Fruit fly (Drosophila melanogaster) whole organism, embryonic: ENCODE data around the gene CG33941.

Experiments
- Atf-2 ChIP-seq: fragments of 200-800 bp; sonication (Bioruptor generic); optimal IDR thresholded peaks from 2 replicates; lab custom pipeline; 2016; ENCODE audit warnings: missing biosample characterization, missing genetic modification characterization
- Bgb ChIP-seq: fragments of 200-800 bp; sonication (Bioruptor generic); IDR thresholded peaks from 2 replicates; pipeline ENCODE4 v1.3.6; 2022; ENCODE audit warnings: missing biosample characterization, missing genetic modification characterization; ENCODE audit not compliant: partially characterized antibody
- Blimp-1 ChIP-seq: fragments of 200-800 bp; sonication (Bioruptor generic); optimal IDR thresholded peaks from 3 replicates; lab custom pipeline; 2018; ENCODE audit warnings: missing biosample characterization, missing genetic modification characterization, mild to moderate bottlenecking, moderate library complexity, missing genetic modification reagents
- C15 ChIP-seq: fragments of 200-800 bp; sonication (Bioruptor generic); IDR thresholded peaks from 3 replicates; pipeline ENCODE4 v1.3.6; 2022; ENCODE audit warnings: missing biosample characterization, missing genetic modification characterization
- CG10321 ChIP-seq: fragments of 200-800 bp; sonication (Bioruptor generic); IDR thresholded peaks from 2 replicates; pipeline ENCODE4 v1.3.6; 2022; ENCODE audit warnings: missing biosample characterization, missing genetic modification characterization
- CG10366 ChIP-seq: fragments of 200-800 bp; sonication (Bioruptor generic); IDR thresholded peaks from 2 replicates; pipeline ENCODE4 v1.3.6; 2022; ENCODE audit warnings: missing biosample characterization, missing genetic modification characterization
- CG11456 ChIP-seq: fragments of 200-800 bp; sonication (Bioruptor generic); IDR thresholded peaks from 3 replicates; pipeline ENCODE4 v1.3.6; 2022; ENCODE audit warnings: missing biosample characterization, missing genetic modification characterization
- CG12236 ChIP-seq: fragments of 200-800 bp; sonication (Bioruptor generic); optimal IDR thresholded peaks from 2 replicates; lab custom pipeline; 2016; ENCODE audit warnings: missing biosample characterization, missing genetic modification characterization
- CG1233 ChIP-seq: fragments of 200-800 bp; sonication (Bioruptor generic); optimal IDR thresholded peaks from 4 replicates; lab custom pipeline; 2018; ENCODE audit warnings: missing biosample characterization, mild to moderate bottlenecking, missing genetic modification characterization
- CG13624 ChIP-seq: fragments of 200-800 bp; sonication (Bioruptor generic); optimal IDR thresholded peaks from 2 replicates; lab custom pipeline; 2016; ENCODE audit warnings: missing biosample characterization, missing genetic modification characterization
- CG16813 ChIP-seq: fragments of 200-800 bp; sonication (Bioruptor generic); IDR thresholded peaks from 3 replicates; pipeline ENCODE4 v1.3.6; 2022; ENCODE audit warnings: missing biosample characterization, missing genetic modification characterization; ENCODE audit not compliant: partially characterized antibody
- CG18011 ChIP-seq: fragments of 200-800 bp; sonication (Bioruptor generic); optimal IDR thresholded peaks from 2 replicates; lab custom pipeline; 2017; ENCODE audit warnings: missing biosample characterization, missing genetic modification characterization, mild to moderate bottlenecking, moderate library complexity, missing genotype
- CG2120 ChIP-seq: fragments of 200-800 bp; sonication (Bioruptor generic); optimal IDR thresholded peaks from 3 replicates; lab custom pipeline; 2016; ENCODE audit warnings: missing biosample characterization, missing genetic modification characterization
- CG3163 ChIP-seq: fragments of 200-800 bp; sonication (Bioruptor generic); optimal IDR thresholded peaks from 3 replicates; lab custom pipeline; 2016; ENCODE audit warnings: missing biosample characterization, missing genetic modification characterization
- CG33557 ChIP-seq: fragments of 200-800 bp; sonication (Bioruptor generic); optimal IDR thresholded peaks from 2 replicates; lab custom pipeline; 2019; ENCODE audit warnings: missing biosample characterization, mild to moderate bottlenecking, missing genetic modification characterization, moderate library complexity
- CG4282 ChIP-seq: fragments of 200-800 bp; sonication (Bioruptor generic); optimal IDR thresholded peaks from 2 replicates; lab custom pipeline; 2016; ENCODE audit warnings: missing biosample characterization, missing genetic modification characterization
- CG4617 ChIP-seq: fragments of 200-800 bp; sonication (Bioruptor generic); optimal IDR thresholded peaks from 3 replicates; lab custom pipeline; 2016; ENCODE audit warnings: missing biosample characterization, missing genetic modification characterization, borderline replicate concordance
- CG7963 ChIP-seq: fragments of 200-800 bp; sonication (Bioruptor generic); IDR thresholded peaks from 3 replicates; pipeline ENCODE4 v1.3.6; 2022; ENCODE audit warnings: missing biosample characterization, missing genetic modification characterization; ENCODE audit not compliant: partially characterized antibody
- CG8944 ChIP-seq: fragments of 200-800 bp; sonication (Bioruptor generic); optimal IDR thresholded peaks from 3 replicates; lab custom pipeline; 2016; ENCODE audit warnings: missing biosample characterization, missing genetic modification characterization
- CG9817 ChIP-seq: fragments of 200-800 bp; sonication (Bioruptor generic); optimal IDR thresholded peaks from 2 replicates; lab custom pipeline; 2018; ENCODE audit warnings: missing biosample characterization, mild to moderate bottlenecking, missing genetic modification characterization, moderate library complexity
- Camta ChIP-seq: fragments of 200-800 bp; sonication (Bioruptor generic); optimal IDR thresholded peaks from 2 replicates; lab custom pipeline; 2016; ENCODE audit warnings: missing biosample characterization, missing genetic modification characterization
- CrebB ChIP-seq: fragments of 200-800 bp; sonication (Bioruptor generic); optimal IDR thresholded peaks from 3 replicates; lab custom pipeline; 2018; ENCODE audit warnings: missing biosample characterization, mild to moderate bottlenecking, missing genetic modification characterization
- Dp ChIP-seq: fragments of 200-800 bp; sonication (Bioruptor generic); optimal IDR thresholded peaks from 2 replicates; lab custom pipeline; 2018; ENCODE audit warnings: missing biosample characterization, mild to moderate bottlenecking, missing genetic modification characterization, moderate library complexity
- Fer2 ChIP-seq: fragments of 200-800 bp; sonication (Bioruptor generic); optimal IDR thresholded peaks from 2 replicates; lab custom pipeline; 2018; ENCODE audit warnings: missing biosample characterization, mild to moderate bottlenecking, missing genetic modification characterization, moderate library complexity
- H2.0 ChIP-seq: fragments of 200-800 bp; sonication (Bioruptor generic); IDR thresholded peaks from 2 replicates; pipeline ENCODE4 v1.3.6; 2022; ENCODE audit warnings: missing biosample characterization, missing genetic modification characterization
- Kr ChIP-seq: fragments of 200-800 bp; sonication (Bioruptor generic); optimal IDR thresholded peaks from 2 replicates; lab custom pipeline; 2017; ENCODE audit warnings: missing biosample characterization, mild to moderate bottlenecking, missing genetic modification characterization
- MTF-1 ChIP-seq: fragments of 200-800 bp; sonication (Bioruptor generic); optimal IDR thresholded peaks from 2 replicates; lab custom pipeline; 2018; ENCODE audit warnings: missing biosample characterization, mild to moderate bottlenecking, missing genetic modification characterization, borderline replicate concordance
- Mes4 ChIP-seq: fragments of 200-800 bp; sonication (Bioruptor generic); optimal IDR thresholded peaks from 2 replicates; lab custom pipeline; 2016; ENCODE audit warnings: missing biosample characterization, missing genetic modification characterization
- Pdp1 ChIP-seq, 2 experiments: fragments of 200-800 bp; sonication (Bioruptor generic); optimal IDR thresholded peaks; 3 replicates each; lab custom pipeline; 2016; ENCODE audit warnings: missing biosample characterization in 2 of 2, missing genetic modification characterization in 2 of 2, mild to moderate bottlenecking in 1 of 2, moderate library complexity in 1 of 2
- Spps ChIP-seq: fragments of 200-800 bp; sonication (Bioruptor generic); optimal IDR thresholded peaks from 2 replicates; lab custom pipeline; 2018; ENCODE audit warnings: missing biosample characterization, mild to moderate bottlenecking, missing genetic modification characterization
- Taf1 ChIP-seq: fragments of 200-800 bp; sonication (Bioruptor generic); IDR thresholded peaks from 2 replicates; pipeline ENCODE4 v1.3.6; 2022; ENCODE audit warnings: missing biosample characterization, missing genetic modification characterization
- aop ChIP-seq: fragments of 200-800 bp; sonication (Bioruptor generic); IDR thresholded peaks from 2 replicates; pipeline ENCODE4 v1.3.6; 2022; ENCODE audit warnings: missing biosample characterization, missing genetic modification characterization
- ase ChIP-seq: fragments of 200-800 bp; sonication (Bioruptor generic); IDR thresholded peaks from 3 replicates; pipeline ENCODE4 v1.3.6; 2022; ENCODE audit warnings: missing biosample characterization, missing genetic modification characterization
- bbx ChIP-seq: fragments of 200-800 bp; sonication (Bioruptor generic); IDR thresholded peaks from 2 replicates; pipeline ENCODE4 v1.3.6; 2022; ENCODE audit warnings: missing biosample characterization, missing genetic modification characterization; ENCODE audit not compliant: partially characterized antibody
- caup ChIP-seq: fragments of 200-800 bp; sonication (Bioruptor generic); optimal IDR thresholded peaks from 3 replicates; lab custom pipeline; 2017; ENCODE audit warnings: missing biosample characterization, mild to moderate bottlenecking, missing genetic modification characterization, moderate library complexity; ENCODE audit not compliant: severe bottlenecking
- cg ChIP-seq: fragments of 200-800 bp; sonication (Bioruptor generic); optimal IDR thresholded peaks from 3 replicates; lab custom pipeline; 2019; ENCODE audit warnings: missing biosample characterization, mild to moderate bottlenecking, missing genetic modification characterization, moderate library complexity
- gce ChIP-seq: fragments of 200-800 bp; sonication (Bioruptor generic); IDR thresholded peaks from 3 replicates; pipeline ENCODE4 v1.3.6; 2022; ENCODE audit warnings: missing biosample characterization, missing genetic modification characterization
- grn ChIP-seq: fragments of 200-800 bp; sonication (Bioruptor generic); optimal IDR thresholded peaks from 3 replicates; lab custom pipeline; 2017; ENCODE audit warnings: missing biosample characterization, missing genetic modification characterization
- jing ChIP-seq: fragments of 200-800 bp; sonication (Bioruptor generic); optimal IDR thresholded peaks from 2 replicates; lab custom pipeline; 2018; ENCODE audit warnings: missing biosample characterization, mild to moderate bottlenecking, missing genetic modification characterization
- jumu ChIP-seq: fragments of 200-800 bp; sonication (Bioruptor generic); optimal IDR thresholded peaks from 3 replicates; lab custom pipeline; 2016; ENCODE audit warnings: missing biosample characterization, missing genetic modification characterization
- kay ChIP-seq: fragments of 200-800 bp; sonication (Bioruptor generic); optimal IDR thresholded peaks from 2 replicates; lab custom pipeline; 2016; ENCODE audit warnings: missing biosample characterization, missing genetic modification characterization
- phol ChIP-seq: fragments of 200-800 bp; sonication (Bioruptor generic); optimal IDR thresholded peaks from 3 replicates; lab custom pipeline; 2018; ENCODE audit warnings: missing biosample characterization, mild to moderate bottlenecking, missing genetic modification characterization, moderate library complexity
- pnt ChIP-seq: fragments of 200-800 bp; sonication (Bioruptor generic); optimal IDR thresholded peaks from 3 replicates; lab custom pipeline; 2016; ENCODE audit warnings: missing biosample characterization, missing genetic modification characterization
- prd ChIP-seq, 3 experiments: fragments of >200 bp in 2 of 3; fragments of 200-800 bp in 1 of 3; sonication (Bioruptor generic) in 1 of 3; optimal IDR thresholded peaks in 2 of 3; IDR thresholded peaks in 1 of 3; 2 replicates in 2 of 3; 3 replicates in 1 of 3; pipeline versions ENCODE4 v1.3.6 to Lab custom; 2017 to 2022; ENCODE audit warnings: missing biosample characterization in 1 of 3, missing genetic modification characterization in 1 of 3
- salm ChIP-seq: fragments of 200-800 bp; sonication (Bioruptor generic); optimal IDR thresholded peaks from 2 replicates; lab custom pipeline; 2018; ENCODE audit warnings: missing biosample characterization, mild to moderate bottlenecking, missing genetic modification characterization
- seq ChIP-seq: fragments of 200-800 bp; sonication (Bioruptor generic); IDR thresholded peaks from 2 replicates; pipeline ENCODE4 v1.3.6; 2022; ENCODE audit warnings: missing biosample characterization, missing genetic modification characterization
- unpg ChIP-seq: fragments of 200-800 bp; sonication (Bioruptor generic); optimal IDR thresholded peaks from 3 replicates; lab custom pipeline; 2018; ENCODE audit warnings: missing biosample characterization, mild to moderate bottlenecking, missing genetic modification characterization, moderate library complexity
- vnd ChIP-seq: fragments of 200-800 bp; sonication (Bioruptor generic); IDR thresholded peaks from 3 replicates; pipeline ENCODE4 v1.3.6; 2022; ENCODE audit warnings: missing biosample characterization, missing genetic modification characterization; ENCODE audit not compliant: partially characterized antibody
- vvl ChIP-seq: fragments of 200-800 bp; sonication (Bioruptor generic); IDR thresholded peaks from 2 replicates; pipeline ENCODE4 v1.3.6; 2022; ENCODE audit warnings: missing biosample characterization, missing genetic modification characterization
- zf30C ChIP-seq: fragments of 200-800 bp; sonication (Bioruptor generic); optimal IDR thresholded peaks from 3 replicates; lab custom pipeline; 2018; ENCODE audit warnings: missing biosample characterization, mild to moderate bottlenecking, missing genetic modification characterization

CG33941 gene

dm6 chr4:486435-486834 is 19.1 kb downstream of the CG33941 start (continued):
- TF ChIP-seq jing (GFP tag; lab: Kevin White, UChicago): no peak
- TF ChIP-seq kay (GFP tag; lab: Kevin White, UChicago): no peak
- no peak for TF ChIP-seq MTF-1 (GFP tag; lab: Kevin White, UChicago)
- TF ChIP-seq CG10321: no peak
- TF ChIP-seq gce (GFP tag; lab: Robert Waterston, UW): no peak
- no peak for TF ChIP-seq Mes4
- TF ChIP-seq Blimp-1 (GFP tag; lab: Kevin White, UChicago): no peak
- TF ChIP-seq vnd (GFP tag; lab: Robert Waterston, UW): peak; percentile 84
- no peak; the same call in 1 of the 2 replicates for TF ChIP-seq vvl (GFP tag; lab: Robert Waterston, UW)
- TF ChIP-seq ase (GFP tag; lab: Robert Waterston, UW): no peak
- no peak for TF ChIP-seq Fer2 (tag; lab: Kevin White, UChicago)
- TF ChIP-seq CG10366 (GFP tag; lab: Robert Waterston, UW): no peak
- no peak for TF ChIP-seq seq (GFP tag; lab: Robert Waterston, UW)
- TF ChIP-seq cg (GFP tag; lab: Kevin White, UChicago): no peak
- peak; percentile 47 for TF ChIP-seq CG8944 (GFP tag; lab: Kevin White, UChicago)
- TF ChIP-seq CG4617 (GFP tag; lab: Kevin White, UChicago): peak; percentile 8
- peak; percentile 98 for TF ChIP-seq Bgb (GFP tag; lab: Robert Waterston, UW)
- peak; percentile 59 for TF ChIP-seq CG3163
- TF ChIP-seq bbx: peak; percentile 95
- peak; percentile 67 for TF ChIP-seq CG2120 (GFP tag; lab: Kevin White, UChicago)
- TF ChIP-seq C15: 0 out of 3 replicates have a peak, but pooled peaks have one; percentile 14
- TF ChIP-seq CG4282: peak; percentile 26
- TF ChIP-seq Atf-2 (GFP tag; lab: Kevin White, UChicago): no peak
- TF ChIP-seq prd (optimal IDR thresholded peaks at IDR 0.05; lab: Kevin White, UChicago): no peak
- no peak; the same call in 2 of the 3 replicates for TF ChIP-seq prd (GFP tag; IDR thresholded peaks at IDR 0.05; lab: Robert Waterston, UW)
- TF ChIP-seq jumu (GFP tag; lab: Kevin White, UChicago): peak; percentile 43
- TF ChIP-seq CG11456 (GFP tag; lab: Robert Waterston, UW): no peak
- no peak for TF ChIP-seq CG33557 (GFP tag; lab: Kevin White, UChicago)
- peak; percentile 5 for TF ChIP-seq Camta (GFP tag; lab: Kevin White, UChicago)
- TF ChIP-seq unpg (GFP tag; lab: Kevin White, UChicago): peak; percentile 49
- TF ChIP-seq pnt (GFP tag; lab: Kevin White, UChicago): peak; percentile 30
- no peak for TF ChIP-seq H2.0 (GFP tag; lab: Robert Waterston, UW)
- no peak for TF ChIP-seq Kr (GFP tag; lab: Kevin White, UChicago)
- TF ChIP-seq CG1233: no peak
- TF ChIP-seq CrebB (tag; lab: Kevin White, UChicago): no peak
- TF ChIP-seq CG7963: no peak; the same call in 1 of the 3 replicates
- TF ChIP-seq CG18011 (GFP tag; lab: Kevin White, UChicago): no peak
- TF ChIP-seq Pdp1 (GFP tag; optimal IDR thresholded peaks at IDR 0.05; lab: Kevin White, UChicago): peak; percentile 2 to 15
- no peak for TF ChIP-seq zf30C
- peak; percentile 72 for TF ChIP-seq phol (tag; lab: Kevin White, UChicago)
- no peak for TF ChIP-seq salm (tag; lab: Kevin White, UChicago)
- peak; percentile 15 for TF ChIP-seq CG12236 (GFP tag; lab: Kevin White, UChicago)
- peak; percentile 65 for TF ChIP-seq CG13624 (GFP tag; lab: Kevin White, UChicago)
- TF ChIP-seq CG9817: peak; percentile 51
- TF ChIP-seq Spps (tag; lab: Kevin White, UChicago): no peak
- TF ChIP-seq caup (GFP tag; lab: Kevin White, UChicago): peak; percentile 40
- 0 out of 2 replicates have a peak, but pooled peaks have one; percentile 41 for TF ChIP-seq Taf1 (GFP tag; lab: Robert Waterston, UW)
- TF ChIP-seq CG16813: peak; percentile 94
- no peak for TF ChIP-seq aop
- peak; percentile 81 for TF ChIP-seq Dp (GFP tag; lab: Kevin White, UChicago)
- peak; percentile 47 for TF ChIP-seq grn (GFP tag; lab: Kevin White, UChicago)
